Fruit fly (Drosophila melanogaster) whole organism, embryonic: ENCODE data around the gene CG6937.

ENCODE experiments used
- Antp ChIP-seq: fragments of 200-800 bp; sonication (Bioruptor generic); optimal IDR thresholded peaks from 3 replicates; lab custom pipeline; 2016; ENCODE audit warnings: missing biosample characterization, missing genetic modification characterization
- BtbVII ChIP-seq: fragments of 200-800 bp; sonication (Bioruptor generic); optimal IDR thresholded peaks from 3 replicates; lab custom pipeline; 2017; ENCODE audit warnings: missing biosample characterization, mild to moderate bottlenecking, missing genetic modification characterization
- CG1024 ChIP-seq: fragments of 200-800 bp; sonication (Bioruptor generic); IDR thresholded peaks from 2 replicates; pipeline ENCODE4 v1.3.6; 2022; ENCODE audit warnings: missing biosample characterization, missing genetic modification characterization
- CG10274 ChIP-seq: fragments of 200-800 bp; sonication (Bioruptor generic); optimal IDR thresholded peaks from 3 replicates; lab custom pipeline; 2017; ENCODE audit warnings: missing biosample characterization, mild to moderate bottlenecking, missing genetic modification characterization
- CG11504 ChIP-seq: fragments of 200-800 bp; sonication (Bioruptor generic); optimal IDR thresholded peaks from 3 replicates; lab custom pipeline; 2019; ENCODE audit warnings: missing biosample characterization, mild to moderate bottlenecking, missing genetic modification characterization, moderate library complexity
- CG11723 ChIP-seq: fragments of 200-800 bp; sonication (Bioruptor generic); optimal IDR thresholded peaks from 2 replicates; lab custom pipeline; 2017; ENCODE audit warnings: missing biosample characterization, mild to moderate bottlenecking, missing genetic modification characterization
- CG15601 ChIP-seq: fragments of 200-800 bp; sonication (Bioruptor generic); optimal IDR thresholded peaks from 3 replicates; lab custom pipeline; 2019; ENCODE audit warnings: missing biosample characterization, mild to moderate bottlenecking, missing genetic modification characterization, moderate library complexity
- CG16779 ChIP-seq: fragments of 200-800 bp; sonication (Bioruptor generic); IDR thresholded peaks from 2 replicates; pipeline ENCODE4 v1.3.6; 2022; ENCODE audit warnings: missing biosample characterization, missing genetic modification characterization
- CG16863 ChIP-seq: fragments of 200-800 bp; sonication (Bioruptor generic); optimal IDR thresholded peaks from 3 replicates; lab custom pipeline; 2016; ENCODE audit warnings: missing biosample characterization, missing genetic modification characterization
- CG1792 ChIP-seq: fragments of 200-800 bp; sonication (Bioruptor generic); optimal IDR thresholded peaks from 2 replicates; lab custom pipeline; 2016; ENCODE audit warnings: missing biosample characterization, missing genetic modification characterization
- CG18262 ChIP-seq: fragments of 200-800 bp; optimal IDR thresholded peaks from 3 replicates; lab custom pipeline; 2019; ENCODE audit warnings: missing biosample characterization, mild to moderate bottlenecking, missing genetic modification characterization, moderate library complexity
- CG2889 ChIP-seq: fragments of 200-800 bp; sonication (Bioruptor generic); IDR thresholded peaks from 3 replicates; pipeline ENCODE4 v1.3.6; 2022; ENCODE audit warnings: missing biosample characterization, missing genetic modification characterization
- CG32532 ChIP-seq: fragments of 200-800 bp; sonication (Bioruptor generic); IDR thresholded peaks from 2 replicates; pipeline ENCODE4 v1.3.6; 2022; ENCODE audit warnings: missing biosample characterization, missing genetic modification characterization
- CG3838 ChIP-seq: fragments of 200-800 bp; sonication (Bioruptor generic); optimal IDR thresholded peaks from 3 replicates; lab custom pipeline; 2016; ENCODE audit warnings: missing biosample characterization, missing genetic modification characterization
- CG6272 ChIP-seq: fragments of 200-800 bp; sonication (Bioruptor generic); IDR thresholded peaks from 2 replicates; pipeline ENCODE4 v1.3.6; 2022; ENCODE audit warnings: missing biosample characterization, missing genetic modification characterization
- CG8290 ChIP-seq, 3 experiments: fragments of 200-800 bp; sonication (Bioruptor generic); optimal IDR thresholded peaks; 2 replicates each; lab custom pipeline; 2016 to 2019; ENCODE audit warnings: missing biosample characterization in 3 of 3, missing genetic modification characterization in 3 of 3, mild to moderate bottlenecking in 2 of 3, moderate library complexity in 1 of 3
- CG9609 ChIP-seq: fragments of 200-800 bp; sonication (Bioruptor generic); optimal IDR thresholded peaks from 3 replicates; lab custom pipeline; 2016; ENCODE audit warnings: missing biosample characterization, missing genetic modification characterization
- CG9817 ChIP-seq: fragments of 200-800 bp; sonication (Bioruptor generic); optimal IDR thresholded peaks from 2 replicates; lab custom pipeline; 2018; ENCODE audit warnings: missing biosample characterization, mild to moderate bottlenecking, missing genetic modification characterization, moderate library complexity
- Chrac-16 ChIP-seq: fragments of 200-800 bp; sonication (Bioruptor generic); optimal IDR thresholded peaks from 3 replicates; lab custom pipeline; 2016; ENCODE audit warnings: missing biosample characterization, missing genetic modification characterization
- CkIIα-i1 ChIP-seq: fragments of 200-800 bp; sonication (Bioruptor generic); IDR thresholded peaks from 2 replicates; pipeline ENCODE4 v1.3.6; 2022; ENCODE audit warnings: missing biosample characterization, missing genetic modification characterization
- D ChIP-seq, 2 experiments: fragments of 200-800 bp in 1 of 2; fragments of >200 bp in 1 of 2; sonication (Bioruptor generic) in 1 of 2; optimal IDR thresholded peaks; 2 replicates in 1 of 2; 3 replicates in 1 of 2; lab custom pipeline; 2017; ENCODE audit warnings: mild to moderate bottlenecking in 1 of 2, missing biosample characterization in 1 of 2, missing genetic modification characterization in 1 of 2, missing genetic modification reagents in 1 of 2
- Dad ChIP-seq: fragments of 200-800 bp; sonication (Bioruptor generic); optimal IDR thresholded peaks from 3 replicates; lab custom pipeline; 2016; ENCODE audit warnings: missing biosample characterization, missing genetic modification characterization
- Dfd ChIP-seq, 2 experiments: fragments of >200 bp; optimal IDR thresholded peaks; 2 replicates each; lab custom pipeline; 2017; ENCODE audit warnings: missing biosample characterization in 2 of 2, missing genetic modification characterization in 2 of 2
- Ets97D ChIP-seq: fragments of 200-800 bp; sonication (Bioruptor generic); optimal IDR thresholded peaks from 3 replicates; lab custom pipeline; 2016; ENCODE audit warnings: missing biosample characterization, missing genetic modification characterization
- Fer1 ChIP-seq: fragments of 200-800 bp; sonication (Bioruptor generic); optimal IDR thresholded peaks from 2 replicates; lab custom pipeline; 2017; ENCODE audit warnings: missing biosample characterization, mild to moderate bottlenecking, missing genetic modification characterization
- Gug ChIP-seq: fragments of 200-800 bp; sonication (Bioruptor generic); IDR thresholded peaks from 4 replicates; pipeline ENCODE4 v1.3.6; 2022; ENCODE audit warnings: missing biosample characterization, missing genetic modification characterization
- Max ChIP-seq: fragments of 200-800 bp; sonication (Bioruptor generic); optimal IDR thresholded peaks from 2 replicates; lab custom pipeline; 2016; ENCODE audit warnings: missing biosample characterization, mild to moderate bottlenecking, missing genetic modification characterization
- Nf-YA ChIP-seq: fragments of 200-800 bp; sonication (Bioruptor generic); IDR thresholded peaks from 2 replicates; pipeline ENCODE4 v1.3.6; 2022; ENCODE audit warnings: missing biosample characterization, missing genetic modification characterization
- Nf-YC ChIP-seq: fragments of 200-800 bp; optimal IDR thresholded peaks from 3 replicates; lab custom pipeline; 2019; ENCODE audit warnings: missing biosample characterization, mild to moderate bottlenecking, missing genetic modification characterization, moderate library complexity
- Pdp1 ChIP-seq, 2 experiments: fragments of 200-800 bp; sonication (Bioruptor generic); optimal IDR thresholded peaks; 3 replicates each; lab custom pipeline; 2016; ENCODE audit warnings: missing biosample characterization in 2 of 2, missing genetic modification characterization in 2 of 2, mild to moderate bottlenecking in 1 of 2, moderate library complexity in 1 of 2
- amos ChIP-seq: fragments of 200-800 bp; sonication (Bioruptor generic); IDR thresholded peaks from 2 replicates; pipeline ENCODE4 v1.3.6; 2022; ENCODE audit warnings: missing biosample characterization, missing genetic modification characterization; ENCODE audit not compliant: partially characterized antibody
- br ChIP-seq: fragments of >200 bp; optimal IDR thresholded peaks from 2 replicates; lab custom pipeline; 2017
- btn ChIP-seq: fragments of 200-800 bp; sonication (Bioruptor generic); optimal IDR thresholded peaks from 2 replicates; lab custom pipeline; 2016; ENCODE audit warnings: missing biosample characterization, missing genetic modification characterization
- cg ChIP-seq: fragments of 200-800 bp; sonication (Bioruptor generic); optimal IDR thresholded peaks from 3 replicates; lab custom pipeline; 2019; ENCODE audit warnings: missing biosample characterization, mild to moderate bottlenecking, missing genetic modification characterization, moderate library complexity
- crc ChIP-seq: fragments of 200-800 bp; sonication (Bioruptor generic); optimal IDR thresholded peaks from 2 replicates; lab custom pipeline; 2016; ENCODE audit warnings: missing biosample characterization, missing genetic modification characterization
- cwo ChIP-seq: fragments of 200-800 bp; sonication (Bioruptor generic); optimal IDR thresholded peaks from 3 replicates; lab custom pipeline; 2017; ENCODE audit warnings: missing biosample characterization, missing genetic modification characterization, mild to moderate bottlenecking, moderate library complexity, missing genetic modification reagents
- dpn ChIP-seq, 2 experiments: fragments of 200-800 bp; sonication (Bioruptor generic); optimal IDR thresholded peaks; 3 replicates each; lab custom pipeline; 2016; ENCODE audit warnings: missing biosample characterization in 2 of 2, missing genetic modification characterization in 2 of 2
- grn ChIP-seq: fragments of 200-800 bp; sonication (Bioruptor generic); optimal IDR thresholded peaks from 3 replicates; lab custom pipeline; 2017; ENCODE audit warnings: missing biosample characterization, missing genetic modification characterization
- ham ChIP-seq: fragments of 200-800 bp; sonication (Bioruptor generic); IDR thresholded peaks from 2 replicates; pipeline ENCODE4 v1.3.6; 2022; ENCODE audit warnings: missing biosample characterization, missing genetic modification characterization
- hb ChIP-seq: fragments of 200-800 bp; sonication (Bioruptor generic); IDR thresholded peaks from 3 replicates; pipeline ENCODE4 v1.3.6; 2022; ENCODE audit warnings: missing biosample characterization, missing genetic modification characterization; ENCODE audit not compliant: partially characterized antibody
- klu ChIP-seq: fragments of 200-800 bp; sonication (Bioruptor generic); IDR thresholded peaks from 2 replicates; pipeline ENCODE4 v1.3.6; 2022; ENCODE audit warnings: missing biosample characterization, missing genetic modification characterization
- lov ChIP-seq, 2 experiments: fragments of 200-800 bp in 1 of 2; fragments of >200 bp in 1 of 2; sonication (Bioruptor generic) in 1 of 2; IDR thresholded peaks in 1 of 2; optimal IDR thresholded peaks in 1 of 2; 2 replicates in 1 of 2; 3 replicates in 1 of 2; pipeline versions ENCODE4 v1.3.6 to Lab custom; 2017 to 2022; ENCODE audit warnings: missing biosample characterization in 1 of 2, missing genetic modification characterization in 1 of 2
- luna ChIP-seq: fragments of 200-800 bp; sonication (Bioruptor generic); optimal IDR thresholded peaks from 2 replicates; lab custom pipeline; 2016; ENCODE audit warnings: missing biosample characterization, missing genetic modification characterization
- otp ChIP-seq: fragments of 200-800 bp; sonication (Bioruptor generic); IDR thresholded peaks from 3 replicates; pipeline ENCODE4, ENCODE4 v1.3.6; 2022; ENCODE audit warnings: missing biosample characterization, missing genetic modification characterization
- sens-2 ChIP-seq: fragments of 200-800 bp; sonication (Bioruptor generic); IDR thresholded peaks from 2 replicates; pipeline ENCODE4 v1.3.6; 2022; ENCODE audit warnings: missing biosample characterization, missing genetic modification characterization
- so ChIP-seq: fragments of 200-800 bp; sonication (Bioruptor generic); IDR thresholded peaks from 3 replicates; pipeline ENCODE4 v1.3.6; 2022; ENCODE audit warnings: missing biosample characterization, missing genetic modification characterization
- tup ChIP-seq: fragments of 200-800 bp; sonication (Bioruptor generic); optimal IDR thresholded peaks from 2 replicates; lab custom pipeline; 2016; ENCODE audit warnings: missing biosample characterization, mild to moderate bottlenecking, missing genetic modification characterization, moderate library complexity
- unc-4 ChIP-seq: fragments of 200-800 bp; sonication (Bioruptor generic); IDR thresholded peaks from 2 replicates; pipeline ENCODE4 v1.3.6; 2022; ENCODE audit warnings: missing biosample characterization, missing genetic modification characterization; ENCODE audit not compliant: partially characterized antibody
- vfl ChIP-seq: fragments of 200-800 bp; sonication (Bioruptor generic); optimal IDR thresholded peaks from 2 replicates; lab custom pipeline; 2016; ENCODE audit warnings: missing biosample characterization, missing genetic modification characterization
- wor ChIP-seq: fragments of 200-800 bp; sonication (Bioruptor generic); IDR thresholded peaks from 2 replicates; pipeline ENCODE4 v1.3.6; 2022; ENCODE audit warnings: missing biosample characterization, missing genetic modification characterization
- yki ChIP-seq: fragments of >200 bp; optimal IDR thresholded peaks from 3 replicates; lab custom pipeline; 2018

CG6937 gene

DNA sequence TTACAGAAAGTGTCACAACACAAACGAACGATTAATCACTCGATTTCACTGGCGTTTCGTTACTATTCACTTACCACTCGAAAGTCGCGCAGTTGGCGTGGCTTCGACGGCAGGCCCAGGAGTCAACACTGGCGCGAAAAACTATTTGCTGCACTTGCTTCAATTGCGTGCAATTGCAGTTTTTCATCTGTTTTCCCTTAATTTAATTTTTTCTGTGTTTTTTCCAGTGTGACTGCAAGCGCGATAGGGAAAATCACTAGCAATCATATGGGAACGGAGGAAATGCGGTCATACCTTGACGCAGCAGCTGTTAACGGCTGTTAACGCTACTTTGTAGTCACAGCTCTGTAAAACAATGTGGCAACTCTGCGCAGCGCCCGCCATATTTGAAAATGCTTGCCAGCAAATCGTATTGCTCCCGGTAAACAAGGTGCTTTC is 37.0 kb upstream of the CG6937 start, which contains the start of gene AdipoR (continued):
- no peak for TF ChIP-seq btn (GFP tag; lab: Kevin White, UChicago)
- no peak for TF ChIP-seq hb
- TF ChIP-seq CG32532 = no peak
- TF ChIP-seq CG11504 = peak; percentile 37
- no peak for TF ChIP-seq br (lab: Kevin White, UChicago)
- no peak for TF ChIP-seq Max (GFP tag; lab: Kevin White, UChicago)
- TF ChIP-seq CG1024 (GFP tag; lab: Robert Waterston, UW) = no peak
- TF ChIP-seq CG15601 (tag; lab: Kevin White, UChicago) = peak; percentile 5
- TF ChIP-seq CG10274 = no peak
- TF ChIP-seq Dfd (GFP tag; optimal IDR thresholded peaks at IDR 0.05; lab: Kevin White, UChicago) = no peak
- no peak for TF ChIP-seq BtbVII (GFP tag; lab: Kevin White, UChicago)
- TF ChIP-seq Ets97D (GFP tag; lab: Kevin White, UChicago) = peak; percentile 58
- no peak for TF ChIP-seq CG16779 (GFP tag; lab: Robert Waterston, UW)
- no peak for TF ChIP-seq crc (GFP tag; lab: Kevin White, UChicago)
- TF ChIP-seq CG3838 (GFP tag; lab: Kevin White, UChicago) = no peak
- TF ChIP-seq CG9817 = no peak
- TF ChIP-seq CG2889 (GFP tag; lab: Robert Waterston, UW) = no peak
- no peak for TF ChIP-seq D (optimal IDR thresholded peaks at IDR 0.05; lab: Kevin White, UChicago)
- no peak for TF ChIP-seq D (GFP tag; optimal IDR thresholded peaks at IDR 0.05; lab: Kevin White, UChicago)
- TF ChIP-seq grn (GFP tag; lab: Kevin White, UChicago) = no peak
- no peak for TF ChIP-seq wor (GFP tag; lab: Robert Waterston, UW)
- no peak for TF ChIP-seq sens-2 (GFP tag; lab: Robert Waterston, UW)
- TF ChIP-seq cg (GFP tag; lab: Kevin White, UChicago) = no peak
- TF ChIP-seq lov (optimal IDR thresholded peaks at IDR 0.05; lab: Kevin White, UChicago) = no peak
- no peak for TF ChIP-seq lov (GFP tag; IDR thresholded peaks at IDR 0.05; lab: Robert Waterston, UW)
- TF ChIP-seq so (GFP tag; lab: Robert Waterston, UW) = no peak
- TF ChIP-seq Chrac-16 (GFP tag; lab: Kevin White, UChicago) = peak; percentile 13
- peak; percentile 39 for TF ChIP-seq Nf-YC
- TF ChIP-seq Dad (GFP tag; lab: Kevin White, UChicago) = no peak
- peak in 1 of 2 experiments; percentile 5 for TF ChIP-seq Pdp1 (GFP tag; optimal IDR thresholded peaks at IDR 0.05; lab: Kevin White, UChicago)
- TF ChIP-seq amos (GFP tag; lab: Robert Waterston, UW) = peak; percentile 63; the same call in 1 of the 2 replicates
- TF ChIP-seq unc-4 = peak; percentile 53
- no peak for TF ChIP-seq ham (GFP tag; lab: Robert Waterston, UW)
- TF ChIP-seq Fer1 = peak; percentile 39
- no peak for TF ChIP-seq CG9609
- TF ChIP-seq CkIIα-i1 (GFP tag; lab: Robert Waterston, UW) = no peak
- TF ChIP-seq CG18262 (tag; lab: Kevin White, UChicago) = no peak
- TF ChIP-seq CG16863 (GFP tag; lab: Kevin White, UChicago) = no peak
- TF ChIP-seq yki (lab: Kevin White, UChicago) = no peak
- TF ChIP-seq Nf-YA (GFP tag; lab: Robert Waterston, UW) = no peak
- no peak for TF ChIP-seq vfl
- TF ChIP-seq luna = no peak
- TF ChIP-seq CG6272 (GFP tag; lab: Robert Waterston, UW) = no peak
- no peak for TF ChIP-seq Gug (GFP tag; lab: Robert Waterston, UW)
- TF ChIP-seq Antp (GFP tag; lab: Kevin White, UChicago) = no peak
- TF ChIP-seq cwo (GFP tag; lab: Kevin White, UChicago) = no peak
- TF ChIP-seq CG11723 = no peak
- no peak for TF ChIP-seq otp
- TF ChIP-seq CG8290 (GFP tag; optimal IDR thresholded peaks at IDR 0.05; lab: Kevin White, UChicago) = no peak
- TF ChIP-seq CG8290 (tag; optimal IDR thresholded peaks at IDR 0.05; lab: Kevin White, UChicago) = peak in 1 of 2 experiments; percentile 64
- no peak for TF ChIP-seq tup (GFP tag; lab: Kevin White, UChicago)
- TF ChIP-seq klu = no peak
- no peak for TF ChIP-seq dpn (GFP tag; optimal IDR thresholded peaks at IDR 0.05; lab: Kevin White, UChicago)
- no peak for TF ChIP-seq CG1792
